Worm (Caenorhabditis elegans) whole organism, mixed stage, embryonic: ENCODE results near the gene gasr-8.

Experiments
- bed-3 ChIP-seq: fragments of 200-800 bp; sonication (Bioruptor generic); optimal IDR thresholded peaks from 3 replicates; lab custom pipeline; 2018; ENCODE audit warnings: mild to moderate bottlenecking, missing genetic modification characterization, moderate library complexity, missing compliant biosample characterization
- ces-1 ChIP-seq: fragments of 150-350 bp; optimal IDR thresholded peaks from 2 replicates; lab custom pipeline; 2014; ENCODE audit warnings: missing biosample characterization, missing genetic modification reagents, missing genetic modification characterization
- elt-1 ChIP-seq: sonication (generic microtip); optimal IDR thresholded peaks from 2 replicates; lab custom pipeline; 2017; ENCODE audit warnings: missing genetic modification characterization, mild to moderate bottlenecking, missing compliant biosample characterization, antibody characterized with exemption, moderate library complexity, borderline replicate concordance; ENCODE audit not compliant: insufficient read depth
- flh-1 ChIP-seq: fragments of 200-800 bp; sonication (Bioruptor generic); optimal IDR thresholded peaks from 2 replicates; lab custom pipeline; 2018; ENCODE audit warnings: mild to moderate bottlenecking, missing genetic modification characterization, moderate library complexity, missing compliant biosample characterization
- lin-13 ChIP-seq: fragments of 150-350 bp; optimal IDR thresholded peaks from 2 replicates; lab custom pipeline; 2014; ENCODE audit warnings: missing biosample characterization, missing genetic modification characterization
- lsy-2 ChIP-seq: fragments of 150-350 bp; optimal IDR thresholded peaks from 2 replicates; lab custom pipeline; 2014; ENCODE audit warnings: missing biosample characterization, missing genetic modification characterization
- nhr-76 ChIP-seq: sonication (generic microtip); optimal IDR thresholded peaks from 2 replicates; lab custom pipeline; 2017; ENCODE audit warnings: missing biosample characterization, missing genetic modification characterization
- pha-4 ChIP-seq: fragments of 150-350 bp; optimal IDR thresholded peaks from 2 replicates; lab custom pipeline; 2018; ENCODE audit warnings: missing biosample characterization, missing genetic modification reagents, missing genetic modification characterization
- snpc-4 ChIP-seq: fragments of 150-350 bp; optimal IDR thresholded peaks from 2 replicates; lab custom pipeline; 2014; ENCODE audit warnings: missing biosample characterization, missing genetic modification characterization
- sptf-1 ChIP-seq: sonication (generic microtip); optimal IDR thresholded peaks from 2 replicates; lab custom pipeline; 2017; ENCODE audit warnings: mild to moderate bottlenecking, missing genetic modification characterization, moderate library complexity, missing compliant biosample characterization
- unc-39 ChIP-seq: fragments of 150-350 bp; optimal IDR thresholded peaks from 2 replicates; lab custom pipeline; 2014; ENCODE audit warnings: missing biosample characterization, missing genetic modification characterization
- zip-8 ChIP-seq: fragments of 150-350 bp; optimal IDR thresholded peaks from 2 replicates; lab custom pipeline; 2014; ENCODE audit warnings: missing biosample characterization, missing genetic modification characterization
- ztf-11 ChIP-seq: fragments of 150-350 bp; optimal IDR thresholded peaks from 2 replicates; lab custom pipeline; 2014; ENCODE audit warnings: missing biosample characterization, missing genetic modification characterization

DNA sequence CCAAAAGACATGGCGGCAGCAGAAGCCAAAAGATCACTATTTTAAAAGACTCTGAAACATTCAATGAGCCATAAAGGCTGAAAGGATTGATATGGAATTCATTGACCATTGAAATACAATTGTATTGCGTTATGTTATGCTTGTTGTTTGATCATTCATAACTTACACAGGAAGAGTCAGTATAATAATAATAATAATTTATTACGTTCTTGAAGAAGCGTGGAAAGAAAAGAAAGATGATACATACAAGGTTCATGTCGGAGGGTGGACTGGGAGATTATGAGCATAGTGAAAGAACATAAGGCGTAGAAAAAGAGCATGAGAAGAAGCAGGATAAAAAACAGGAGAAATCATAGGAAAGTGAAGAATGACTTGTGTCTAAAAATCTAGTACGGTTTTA, 48.8 kb upstream of the gasr-8 start, which contains the start of gene F43D2.7:
- TF ChIP-seq unc-39 (tag; lab: Kevin White, UChicago) (no peak), zip-8 (no peak), sptf-1 (no peak), elt-1 (no peak), ztf-11 (tag; lab: Kevin White, UChicago) (no peak), lin-13 (tag; lab: Kevin White, UChicago) (no peak), flh-1 (GFP tag; lab: Kevin White, UChicago) (no peak), bed-3 (GFP tag; lab: Kevin White, UChicago) (no peak), ces-1 (no peak), lsy-2 (tag; lab: Kevin White, UChicago) (no peak), pha-4 (tag; lab: Kevin White, UChicago) (no peak), snpc-4 (tag; lab: Kevin White, UChicago) (no peak), nhr-76 (tag; lab: Kevin White, UChicago) (no peak)
